Fruit fly (Drosophila melanogaster): ENCODE results near the gene Dpm1.
A peak's percentile ranks its signal among the peaks of the same experiment; 100 is the strongest.

The Dpm1 gene

DNA sequence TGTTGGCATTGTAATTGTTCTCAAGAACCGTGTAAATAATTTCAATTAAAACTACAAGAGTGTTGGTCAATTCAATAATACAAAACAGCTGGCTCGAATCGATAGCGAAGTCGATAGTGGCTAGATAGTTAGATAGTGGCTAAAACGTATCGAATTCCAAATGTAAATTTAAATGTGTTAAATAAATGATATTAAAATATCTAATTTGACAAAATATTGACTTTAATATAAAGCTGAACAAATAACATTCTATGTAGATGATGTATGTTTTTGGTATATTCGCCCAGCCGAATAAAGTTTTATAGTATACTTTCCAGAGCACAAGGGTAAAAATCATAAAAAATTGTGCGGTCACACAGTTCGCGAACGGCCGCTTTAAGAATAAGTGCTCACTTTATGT, at the start of gene Dpm1, which contains the start of gene CG10137:
TSS of gene Dpm1 (minus strand) at position 53 of the 400 bp plus-strand sequence.
TSS of gene CG10137 (plus strand) at position 371 of the 400 bp plus-strand sequence.
- TF ChIP-seq bab1 (GFP tag; optimal IDR thresholded peaks at IDR 0.05), result peak; percentile 60
- no peak for TF ChIP-seq cic (GFP tag; optimal IDR thresholded peaks at IDR 0.05)
- no peak for TF ChIP-seq cnc (optimal IDR thresholded peaks at IDR 0.05)
- TF ChIP-seq ovo (GFP tag; optimal IDR thresholded peaks at IDR 0.05), result no peak
- TF ChIP-seq CG7045 (GFP tag; optimal IDR thresholded peaks at IDR 0.05), result no peak
- no peak for TF ChIP-seq kay (GFP tag; ENCODE audit: borderline replicate concordance)
- peak; percentile 26 for TF ChIP-seq CG7101 (tag; optimal IDR thresholded peaks at IDR 0.05)
- no peak for TF ChIP-seq Clk (GFP tag; optimal IDR thresholded peaks at IDR 0.05)
- TF ChIP-seq CG1620 (GFP tag; optimal IDR thresholded peaks at IDR 0.05), result peak; percentile 30
- no peak for TF ChIP-seq Crg-1 (GFP tag; optimal IDR thresholded peaks at IDR 0.05)
- peak; percentile 12 for TF ChIP-seq Mnt (GFP tag; optimal IDR thresholded peaks at IDR 0.05)
- no peak for TF ChIP-seq CG33017 (tag; optimal IDR thresholded peaks at IDR 0.05)
- TF ChIP-seq CG14711 (tag; optimal IDR thresholded peaks at IDR 0.05), result no peak
- TF ChIP-seq pad (GFP tag; optimal IDR thresholded peaks at IDR 0.05), result peak; percentile 19
- no peak for TF ChIP-seq toe (GFP tag; optimal IDR thresholded peaks at IDR 0.05)

- TF ChIP-seq Clk (GFP tag; optimal IDR thresholded peaks at IDR 0.05), result peak; percentile 40
- peak; percentile 79 for TF ChIP-seq tj (GFP tag; optimal IDR thresholded peaks at IDR 0.05)
- TF ChIP-seq CG7045 (GFP tag; optimal IDR thresholded peaks at IDR 0.05), result peak; percentile 83
- peak; percentile 28 for TF ChIP-seq bab1 (GFP tag; optimal IDR thresholded peaks at IDR 0.05)
- TF ChIP-seq pad (GFP tag; optimal IDR thresholded peaks at IDR 0.05), result no peak
- no peak for TF ChIP-seq cnc (optimal IDR thresholded peaks at IDR 0.05)
- no peak for TF ChIP-seq cic (GFP tag; optimal IDR thresholded peaks at IDR 0.05)
- TF ChIP-seq Mnt (GFP tag; optimal IDR thresholded peaks at IDR 0.05), result peak; percentile 43
- peak; percentile 83 for TF ChIP-seq ovo (GFP tag; optimal IDR thresholded peaks at IDR 0.05)
- TF ChIP-seq CG5204 (GFP tag; optimal IDR thresholded peaks at IDR 0.05), result peak; percentile 69
- peak; percentile 73 for TF ChIP-seq CG7101 (tag; optimal IDR thresholded peaks at IDR 0.05)
- peak; percentile 72 for TF ChIP-seq Hr96 (GFP tag; optimal IDR thresholded peaks at IDR 0.05)
- TF ChIP-seq CG1620 (GFP tag; optimal IDR thresholded peaks at IDR 0.05), result peak; percentile 22
- TF ChIP-seq toe (GFP tag; optimal IDR thresholded peaks at IDR 0.05), result peak; percentile 68
- TF ChIP-seq CG14711 (tag; optimal IDR thresholded peaks at IDR 0.05), result peak; percentile 73
- TF ChIP-seq CG12768 (GFP tag; optimal IDR thresholded peaks at IDR 0.05), result peak; percentile 75
- peak; percentile 66 for TF ChIP-seq CG11617 (GFP tag; optimal IDR thresholded peaks at IDR 0.05)
- peak; percentile 61 for TF ChIP-seq CG33017 (tag; optimal IDR thresholded peaks at IDR 0.05)
- TF ChIP-seq Crg-1 (GFP tag; optimal IDR thresholded peaks at IDR 0.05), result no peak
- TF ChIP-seq kay (GFP tag; ENCODE audit: borderline replicate concordance), result no peak
Observed at dm6 chr2L:19575626-19576298, 49.6 kb upstream of the Dpm1 start.

DNA sequence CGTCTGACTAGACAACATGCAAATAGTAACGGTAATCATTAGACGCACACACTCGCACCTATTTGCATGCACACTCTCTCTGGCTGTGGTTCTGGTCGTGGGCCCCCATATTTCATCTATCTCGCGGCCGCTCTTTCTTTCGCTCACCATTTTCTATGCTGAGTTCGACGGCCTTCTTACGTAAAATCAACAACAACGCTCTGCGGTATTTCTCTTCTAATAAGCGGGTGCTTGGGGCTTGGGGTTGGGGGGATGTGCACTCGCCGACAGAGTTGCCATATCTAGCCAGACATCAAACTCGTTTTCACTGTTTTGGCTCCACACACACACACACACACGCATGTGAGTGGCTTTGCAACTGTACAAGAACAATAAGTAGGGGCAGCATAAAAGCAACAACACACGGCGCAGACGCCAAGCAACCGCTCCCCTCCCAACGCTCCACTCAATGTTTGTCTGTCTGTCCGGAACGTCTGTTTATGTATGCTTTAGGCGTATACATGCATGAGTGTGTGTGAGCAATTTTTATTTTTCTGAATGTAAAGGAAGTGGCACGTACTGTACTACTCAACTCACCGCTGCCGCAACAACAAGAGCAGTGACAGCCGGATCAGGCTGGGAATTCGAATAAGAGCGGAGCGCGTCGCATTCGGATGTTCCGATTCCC, 48.9 kb upstream of the Dpm1 start:
- peak; percentile 98 for TF ChIP-seq pad (GFP tag; optimal IDR thresholded peaks at IDR 0.05)
- peak; percentile 57 for TF ChIP-seq CG14711 (tag; optimal IDR thresholded peaks at IDR 0.05)
- no peak for TF ChIP-seq Hr96 (GFP tag; optimal IDR thresholded peaks at IDR 0.05)

- no peak for TF ChIP-seq tj (GFP tag; optimal IDR thresholded peaks at IDR 0.05)
- TF ChIP-seq pad (GFP tag; optimal IDR thresholded peaks at IDR 0.05), result no peak
- no peak for TF ChIP-seq ovo (GFP tag; optimal IDR thresholded peaks at IDR 0.05)
- TF ChIP-seq CG7045 (GFP tag; optimal IDR thresholded peaks at IDR 0.05), result no peak
- no peak for TF ChIP-seq CG33017 (tag; optimal IDR thresholded peaks at IDR 0.05)
- no peak for TF ChIP-seq bab1 (GFP tag; optimal IDR thresholded peaks at IDR 0.05)
- TF ChIP-seq cic (GFP tag; optimal IDR thresholded peaks at IDR 0.05), result no peak
- TF ChIP-seq Hr96 (GFP tag; optimal IDR thresholded peaks at IDR 0.05), result no peak
- no peak for TF ChIP-seq Crg-1 (GFP tag; optimal IDR thresholded peaks at IDR 0.05)
- TF ChIP-seq kay (GFP tag; ENCODE audit: borderline replicate concordance), result no peak
- no peak for TF ChIP-seq toe (GFP tag; optimal IDR thresholded peaks at IDR 0.05)
- TF ChIP-seq CG7101 (tag; optimal IDR thresholded peaks at IDR 0.05), result no peak
- TF ChIP-seq CG14711 (tag; optimal IDR thresholded peaks at IDR 0.05), result no peak
- no peak for TF ChIP-seq Mnt (GFP tag; optimal IDR thresholded peaks at IDR 0.05)
- no peak for TF ChIP-seq cnc (optimal IDR thresholded peaks at IDR 0.05)
- no peak for TF ChIP-seq CG11617 (GFP tag; optimal IDR thresholded peaks at IDR 0.05)
Observed at dm6 chr2L:19574364-19574763, 48.2 kb upstream of the Dpm1 start.

- TF ChIP-seq CG7045 (GFP tag; optimal IDR thresholded peaks at IDR 0.05) (no peak), Clk (GFP tag; optimal IDR thresholded peaks at IDR 0.05) (no peak), CG14711 (tag; optimal IDR thresholded peaks at IDR 0.05) (peak; percentile 32), bab1 (GFP tag; optimal IDR thresholded peaks at IDR 0.05) (peak; percentile 52), pad (GFP tag; optimal IDR thresholded peaks at IDR 0.05) (peak; percentile 16), CG7101 (tag; optimal IDR thresholded peaks at IDR 0.05) (peak; percentile 42), toe (GFP tag; optimal IDR thresholded peaks at IDR 0.05) (no peak), CG5204 (GFP tag; optimal IDR thresholded peaks at IDR 0.05) (no peak), ovo (GFP tag; optimal IDR thresholded peaks at IDR 0.05) (peak; percentile 70)
Observed at dm6 chr2L:19572496-19573317, 46.5 kb upstream of the Dpm1 start.

Data from whole organism, adult.